Fruit fly (Drosophila melanogaster): ENCODE data around the gene nom.

dm6 chr3R:8686446-8686845 is 36.5 kb upstream of the nom start:
- TF ChIP-seq CG33017 (tag; optimal IDR thresholded peaks at IDR 0.05), result no peak
- TF ChIP-seq ovo (GFP tag; optimal IDR thresholded peaks at IDR 0.05), result no peak
- no peak for TF ChIP-seq toe (GFP tag; optimal IDR thresholded peaks at IDR 0.05)
- TF ChIP-seq CG1620 (GFP tag; optimal IDR thresholded peaks at IDR 0.05), result no peak
